Fruit fly (Drosophila melanogaster): ENCODE measurements around the gene CheA7a.

Gene CheA7a

DNA sequence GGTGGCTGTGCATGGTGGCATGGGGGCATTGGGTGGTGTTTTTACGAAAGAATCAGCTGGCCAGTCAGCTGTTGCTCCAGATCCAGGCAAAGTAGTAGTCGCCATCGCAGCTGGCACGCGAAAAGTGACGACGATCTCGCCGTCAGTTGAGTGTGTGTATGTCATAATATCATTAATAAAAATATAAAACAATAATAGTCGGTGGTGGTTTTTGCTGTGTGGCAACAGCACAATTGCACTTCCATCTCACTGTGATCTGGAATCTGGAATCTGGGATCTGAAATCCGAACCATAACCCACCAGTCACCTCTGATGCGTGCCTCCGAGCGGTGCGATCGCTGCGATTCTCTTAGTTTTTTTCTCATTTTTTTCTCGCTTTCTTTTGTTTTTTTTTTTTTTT lies 40.4 kb downstream of the CheA7a start, which contains the start of gene rumpel:
TSS of gene rumpel (plus strand) at position 301 of the 400 bp plus-strand sequence.
- TF ChIP-seq CG17801 (GFP tag; optimal IDR thresholded peaks at IDR 0.05; ENCODE audit: partially characterized antibody), result no peak

dm6 chrX:7422577-7422976 lies 44.6 kb downstream of the CheA7a start:
- TF ChIP-seq CG17801 (GFP tag; optimal IDR thresholded peaks at IDR 0.05; ENCODE audit: partially characterized antibody), result no peak

DNA sequence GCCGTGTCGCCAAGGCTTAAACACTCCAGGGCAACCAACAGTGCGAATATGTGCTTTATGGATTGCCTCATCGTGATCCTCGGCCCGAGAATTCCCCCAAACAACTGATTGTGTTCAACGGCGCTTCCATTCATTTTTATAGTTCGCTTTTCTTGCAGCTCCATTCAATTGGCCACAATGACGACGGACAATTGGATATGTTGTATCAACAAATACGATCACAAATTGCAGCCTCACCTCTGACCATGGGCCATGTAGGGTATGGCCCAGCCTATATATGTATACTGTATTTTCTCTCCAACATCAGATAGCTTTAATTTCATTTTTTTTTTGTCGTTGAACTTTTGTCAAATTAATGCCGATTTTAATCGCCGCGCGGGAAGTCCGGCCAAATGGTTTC lies 46.8 kb downstream of the CheA7a start, which contains the start of gene CG15036:
TSS of gene CG15036 (minus strand) at position 101 of the 400 bp plus-strand sequence.
- no peak for TF ChIP-seq CG17801 (GFP tag; optimal IDR thresholded peaks at IDR 0.05; ENCODE audit: partially characterized antibody)

DNA sequence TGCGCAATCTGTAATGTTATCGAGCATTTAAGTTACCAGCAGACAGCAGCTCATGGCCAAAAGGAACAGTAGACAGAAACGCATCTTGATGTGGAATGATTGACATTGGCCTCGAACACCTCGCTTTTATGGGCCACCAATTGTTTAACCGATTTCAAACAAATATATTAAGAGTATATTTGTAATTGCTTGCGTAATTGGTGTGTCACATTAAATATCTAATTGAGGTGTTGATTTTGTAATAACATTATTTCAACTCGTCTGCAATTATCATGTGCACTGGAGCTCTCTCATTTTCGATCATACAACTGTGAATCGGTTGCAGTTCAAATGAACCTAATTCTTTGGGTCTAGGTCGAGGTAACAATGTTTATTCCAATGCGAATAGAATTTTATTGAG lies 47.7 kb downstream of the CheA7a start, which contains the start of gene CG32726:
TSS of gene CG32726 (minus strand) at position 101 of the 400 bp plus-strand sequence.
- TF ChIP-seq CG17801 (GFP tag; optimal IDR thresholded peaks at IDR 0.05; ENCODE audit: partially characterized antibody), result no peak

Data from ovary, adult (tissue).